Fruit fly (Drosophila melanogaster): ENCODE measurements around the gene eIF4E1.
A peak's percentile ranks its signal among the peaks of the same experiment; 100 is the strongest.

eIF4E1 gene

DNA sequence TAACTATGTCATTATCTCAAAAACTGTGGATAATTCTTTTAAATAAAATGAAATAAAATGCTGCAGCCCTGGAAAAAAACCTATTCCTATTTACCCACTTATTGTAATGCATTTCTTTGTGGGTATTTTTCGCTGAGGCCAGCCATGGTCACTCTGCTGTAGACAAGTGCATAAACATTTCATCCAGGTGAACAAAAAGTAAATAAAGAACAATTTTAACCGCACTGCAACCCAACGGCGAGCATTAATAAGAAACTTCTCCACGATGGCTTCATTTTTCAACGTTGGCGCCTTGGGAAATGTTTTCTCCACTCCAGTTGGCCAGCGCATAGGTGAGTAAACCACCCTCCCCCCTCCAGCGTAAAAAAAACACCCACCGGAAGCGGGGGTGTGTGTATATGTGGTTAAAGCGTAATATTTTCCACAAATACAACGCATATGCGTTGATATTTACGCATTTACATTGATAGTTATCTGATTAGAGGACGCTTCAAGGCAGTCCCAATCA, 44.5 kb upstream of the eIF4E1 start, which contains the start of gene CG3529 (continued):
- TF ChIP-seq emc (GFP tag; optimal IDR thresholded peaks at IDR 0.05) (no peak), CG10209 (GFP tag; optimal IDR thresholded peaks at IDR 0.05) (peak; percentile 8), Side (GFP tag; optimal IDR thresholded peaks at IDR 0.05) (no peak), CG2712 (tag; optimal IDR thresholded peaks at IDR 0.05) (peak; percentile 57), gcm (GFP tag; optimal IDR thresholded peaks at IDR 0.05) (peak; percentile 3), lola (GFP tag; optimal IDR thresholded peaks at IDR 0.05) (peak in 1 of 3 experiments; percentile 1), CG12391 (tag; optimal IDR thresholded peaks at IDR 0.05) (peak; percentile 39), gfzf (GFP tag; optimal IDR thresholded peaks at IDR 0.05) (peak; percentile 92), Xbp1 (GFP tag; optimal IDR thresholded peaks at IDR 0.05) (peak; percentile 8), CG7271 (tag; optimal IDR thresholded peaks at IDR 0.05) (no peak), ATbp (GFP tag; optimal IDR thresholded peaks at IDR 0.05) (peak; percentile 34), CG16779 (GFP tag; IDR thresholded peaks at IDR 0.05) (no peak), CG12104 (GFP tag; optimal IDR thresholded peaks at IDR 0.05) (peak; percentile 21), zf30C (GFP tag; optimal IDR thresholded peaks at IDR 0.05) (no peak), D19A (tag; optimal IDR thresholded peaks at IDR 0.05) (peak; percentile 44), CG7987 (GFP tag; optimal IDR thresholded peaks at IDR 0.05) (peak; percentile 4), nerfin-2 (GFP tag; IDR thresholded peaks at IDR 0.05; ENCODE audit: partially characterized antibody) (0 out of 2 replicates have a peak, but pooled peaks have one; percentile 26), otp (GFP tag; IDR thresholded peaks at IDR 0.05) (no peak), gsb (GFP tag; IDR thresholded peaks at IDR 0.05) (0 out of 2 replicates have a peak, but pooled peaks have one; percentile 28), knrl (GFP tag; IDR thresholded peaks at IDR 0.05; ENCODE audit: partially characterized antibody) (no peak), sd (tag; optimal IDR thresholded peaks at IDR 0.05) (no peak), lbe (GFP tag; optimal IDR thresholded peaks at IDR 0.05) (peak; percentile 29)

DNA sequence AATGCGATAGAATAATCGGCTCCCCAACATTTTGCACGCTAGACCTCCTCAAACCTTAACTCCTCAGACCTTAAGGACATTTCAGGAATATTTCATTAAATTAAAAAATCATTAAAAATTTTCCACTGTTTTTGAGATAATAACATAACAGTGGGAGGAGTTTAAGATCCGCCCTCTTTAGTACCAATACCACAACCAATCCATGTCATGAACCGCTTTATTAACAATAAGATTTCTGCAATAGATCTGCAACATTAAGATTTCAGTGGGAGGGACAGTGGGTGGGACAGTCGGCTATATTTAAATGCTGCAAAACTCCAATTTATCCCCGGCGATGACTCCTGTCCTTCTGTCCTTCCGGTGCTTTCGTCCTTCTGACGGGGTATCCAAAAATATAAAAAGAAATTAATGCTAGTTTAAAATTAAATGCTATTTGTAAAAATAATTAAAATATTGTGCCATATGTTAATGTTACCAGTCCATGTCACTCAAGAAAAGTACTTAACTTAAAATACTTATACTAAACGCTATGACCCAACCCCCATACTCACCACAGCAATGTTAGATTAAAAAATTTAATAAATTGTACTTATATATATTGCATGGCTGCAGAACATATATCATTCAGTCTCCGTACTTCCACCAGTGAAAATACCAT, 40.5 kb upstream of the eIF4E1 start, which contains the start of gene Srg3:
Gene Srg3, plus strand, starts transcription at position 608 of the 658 bp plus-strand sequence.
- TF ChIP-seq Doc3 (GFP tag; IDR thresholded peaks at IDR 0.05; ENCODE audit: partially characterized antibody) = no peak
- TF ChIP-seq CG18011 (GFP tag; optimal IDR thresholded peaks at IDR 0.05) = peak; percentile 13
- TF ChIP-seq CG14014 (GFP tag; IDR thresholded peaks at IDR 0.05) = 0 out of 2 replicates have a peak, but pooled peaks have one; percentile 6
- no peak for TF ChIP-seq Awh (GFP tag; IDR thresholded peaks at IDR 0.05)
- no peak for TF ChIP-seq dysf (GFP tag; IDR thresholded peaks at IDR 0.05)
- no peak for TF ChIP-seq MTF-1 (GFP tag; optimal IDR thresholded peaks at IDR 0.05; ENCODE audit: borderline replicate concordance)
- TF ChIP-seq Deaf1 (tag; optimal IDR thresholded peaks at IDR 0.05) = no peak
- TF ChIP-seq scrt (GFP tag; optimal IDR thresholded peaks at IDR 0.05) = no peak
- peak; percentile 6 for TF ChIP-seq ems (GFP tag; optimal IDR thresholded peaks at IDR 0.05)
- no peak for TF ChIP-seq shn (GFP tag; optimal IDR thresholded peaks at IDR 0.05)
- TF ChIP-seq row (GFP tag; IDR thresholded peaks at IDR 0.05) = peak; percentile 7
- no peak for TF ChIP-seq abd-A (tag; optimal IDR thresholded peaks at IDR 0.05)
- TF ChIP-seq Oaz (GFP tag; IDR thresholded peaks at IDR 0.05) = 0 out of 2 replicates have a peak, but pooled peaks have one; percentile 12
- TF ChIP-seq CG9797 (GFP tag; optimal IDR thresholded peaks at IDR 0.05) = no peak
- TF ChIP-seq fu2 (GFP tag; optimal IDR thresholded peaks at IDR 0.05) = no peak
- peak; percentile 47 for TF ChIP-seq CG9932 (GFP tag; IDR thresholded peaks at IDR 0.05)
- TF ChIP-seq otp (GFP tag; IDR thresholded peaks at IDR 0.05) = no peak
- no peak for TF ChIP-seq CG8944 (GFP tag; optimal IDR thresholded peaks at IDR 0.05)
- TF ChIP-seq sqz (GFP tag; optimal IDR thresholded peaks at IDR 0.05) = no peak
- TF ChIP-seq CG2875 (GFP tag; optimal IDR thresholded peaks at IDR 0.05) = no peak
- no peak for TF ChIP-seq CG9727 (GFP tag; optimal IDR thresholded peaks at IDR 0.05)
- no peak for TF ChIP-seq CG11560 (tag; IDR thresholded peaks at IDR 0.05)
- no peak for TF ChIP-seq CG12391 (tag; optimal IDR thresholded peaks at IDR 0.05)
- no peak for TF ChIP-seq Adf1 (GFP tag; IDR thresholded peaks at IDR 0.05)
- TF ChIP-seq lmd (GFP tag; IDR thresholded peaks at IDR 0.05) = no peak
- TF ChIP-seq p53 (GFP tag; optimal IDR thresholded peaks at IDR 0.05) = no peak
- TF ChIP-seq dmrt11E (tag; optimal IDR thresholded peaks at IDR 0.05) = no peak
- peak; percentile 53 for TF ChIP-seq hkb (optimal IDR thresholded peaks at IDR 0.05)
- TF ChIP-seq hkb (GFP tag; IDR thresholded peaks at IDR 0.05) = 0 out of 2 replicates have a peak, but pooled peaks have one; percentile 6
